Fruit fly (Drosophila melanogaster): ENCODE results near the gene Tif-IA.

dm6 chr2L:22281900-22282299, 32.2 kb downstream of the Tif-IA start:
- TF ChIP-seq Chrac-16 (GFP tag; optimal IDR thresholded peaks at IDR 0.05) (no peak), dmrt99B (tag; optimal IDR thresholded peaks at IDR 0.05) (no peak), Gug (GFP tag; IDR thresholded peaks at IDR 0.05) (no peak)
